Fruit fly (Drosophila melanogaster) Kc167 (cell line): ENCODE data around the gene Prp31.

ENCODE experiments used
- Myc ChIP-seq: fragments of >200 bp; optimal IDR thresholded peaks from 2 replicates; lab custom pipeline; 2017; ENCODE audit warnings: missing external identifiers
- Sin3A ChIP-seq: fragments of >200 bp; optimal IDR thresholded peaks from 2 replicates; lab custom pipeline; 2018; ENCODE audit warnings: missing external identifiers
- h ChIP-seq: fragments of >200 bp; optimal IDR thresholded peaks from 3 replicates; lab custom pipeline; 2018; ENCODE audit warnings: missing external identifiers
- insv ChIP-seq: fragments of >200 bp; optimal IDR thresholded peaks from 3 replicates; lab custom pipeline; 2018; ENCODE audit warnings: missing external identifiers
- psq ChIP-seq: fragments of >200 bp; optimal IDR thresholded peaks from 2 replicates; lab custom pipeline; 2017; ENCODE audit warnings: missing external identifiers
- ttk ChIP-seq: sonication (Bioruptor generic); optimal IDR thresholded peaks from 2 replicates; lab custom pipeline; 2017; ENCODE audit warnings: missing external identifiers

dm6 chr3L:15174086-15174485 lies 15.2 kb downstream of the Prp31 start:
- no peak for TF ChIP-seq psq
- no peak for TF ChIP-seq Myc (lab: Kevin White, UChicago)
- TF ChIP-seq ttk = no peak
- TF ChIP-seq insv (lab: Kevin White, UChicago) = no peak
- TF ChIP-seq Sin3A (lab: Kevin White, UChicago) = no peak
- TF ChIP-seq h (lab: Kevin White, UChicago) = no peak
